Worm (Caenorhabditis elegans) whole organism, midembryonic: ENCODE data around the gene C44H9.5.

Source experiments
- T22C8.4 ChIP-seq: fragments of 200-800 bp; sonication (Bioruptor generic); IDR thresholded peaks from 2 replicates; pipeline ENCODE4 v1.3.6; 2022; ENCODE audit warnings: missing genetic modification characterization, missing compliant biosample characterization
- cog-1 ChIP-seq: sonication (generic microtip); optimal IDR thresholded peaks from 2 replicates; lab custom pipeline; 2016; ENCODE audit warnings: missing genetic modification characterization, missing compliant biosample characterization
- med-1 ChIP-seq: sonication (generic microtip); optimal IDR thresholded peaks from 2 replicates; lab custom pipeline; 2017; ENCODE audit warnings: missing genetic modification characterization, mild to moderate bottlenecking, missing compliant biosample characterization, antibody characterized with exemption, missing genetic modification reagents; ENCODE audit not compliant: insufficient read depth
- ztf-29 ChIP-seq: fragments of 200-800 bp; sonication (Bioruptor generic); IDR thresholded peaks from 2 replicates; pipeline ENCODE4 v1.3.6; 2022; ENCODE audit warnings: missing genetic modification reagents, missing genetic modification characterization, missing compliant biosample characterization

- no peak for TF ChIP-seq med-1 (GFP tag; lab: Kevin White, UChicago)
- TF ChIP-seq T22C8.4 (GFP tag; lab: Robert Waterston, UW): no peak
- TF ChIP-seq ztf-29 (GFP tag; lab: Robert Waterston, UW): no peak
- TF ChIP-seq cog-1: no peak
Measured at ce11 chrV:12809876-12810275, 39.8 kb downstream of the C44H9.5 start, which contains the start of gene ZC443.1.
